Worm (Caenorhabditis elegans) whole organism, L4 larva: ENCODE measurements around the gene dpy-17.

Experiments used
- D1046.2 ChIP-seq: fragments of 200-800 bp; sonication (Bioruptor generic); IDR thresholded peaks from 2 replicates; pipeline ENCODE4 v1.3.6; 2022; ENCODE audit warnings: missing genetic modification characterization, missing compliant biosample characterization
- F26F4.8 ChIP-seq: fragments of 200-800 bp; sonication (Bioruptor generic); conservative IDR thresholded peaks from 2 replicates; pipeline ENCODE4 v1.3.6; 2022; ENCODE audit warnings: missing genetic modification characterization, missing compliant biosample characterization
- F37D6.2 ChIP-seq: sonication (generic microtip); optimal IDR thresholded peaks from 2 replicates; lab custom pipeline; 2016; ENCODE audit warnings: mild to moderate bottlenecking, missing genetic modification characterization, missing compliant biosample characterization
- T26A8.4 ChIP-seq: fragments of 200-800 bp; sonication (Bioruptor generic); IDR thresholded peaks from 2 replicates; pipeline ENCODE4 v1.3.6; 2022; ENCODE audit warnings: missing genetic modification characterization, missing compliant biosample characterization
- Y5F2A.4 ChIP-seq: fragments of 200-800 bp; sonication (Bioruptor generic); optimal IDR thresholded peaks from 2 replicates; lab custom pipeline; 2018; ENCODE audit warnings: mild to moderate bottlenecking, missing genetic modification characterization, missing compliant biosample characterization
- aha-1 ChIP-seq: fragments of 150-350 bp; peaks from one replicate; lab custom pipeline; 2014; ENCODE audit warnings: missing biosample characterization, missing genetic modification characterization
- aly-2 ChIP-seq: sonication (generic microtip); optimal IDR thresholded peaks from 2 replicates; lab custom pipeline; 2018; ENCODE audit warnings: missing biosample characterization, missing genetic modification characterization
- arid-1 ChIP-seq: fragments of 200-800 bp; sonication (Bioruptor generic); conservative IDR thresholded peaks from 2 replicates; pipeline ENCODE4 v1.3.6; 2022; ENCODE audit warnings: missing genetic modification reagents, missing genetic modification characterization, missing compliant biosample characterization
- ceh-62 ChIP-seq: sonication (generic microtip); optimal IDR thresholded peaks from 2 replicates; lab custom pipeline; 2017; ENCODE audit warnings: missing biosample characterization, missing genetic modification characterization
- ces-1 ChIP-seq: fragments of 150-350 bp; sonication (generic microtip); optimal IDR thresholded peaks from 4 replicates; lab custom pipeline; 2014; ENCODE audit warnings: missing biosample characterization, missing genetic modification reagents, missing genetic modification characterization
- cey-2 ChIP-seq: sonication (generic microtip); optimal IDR thresholded peaks from 3 replicates; lab custom pipeline; 2017; ENCODE audit warnings: missing genetic modification characterization, mild to moderate bottlenecking, missing compliant biosample characterization, antibody characterized with exemption, borderline replicate concordance; ENCODE audit not compliant: insufficient read depth
- daf-19 ChIP-seq: fragments of 200-800 bp; sonication (Bioruptor generic); conservative IDR thresholded peaks from 2 replicates; pipeline ENCODE4 v1.3.6; 2022; ENCODE audit warnings: missing genetic modification characterization, missing compliant biosample characterization
- dmd-9 ChIP-seq: fragments of 200-800 bp; sonication (Bioruptor generic); IDR thresholded peaks from 2 replicates; pipeline ENCODE4 v1.3.6; 2022; ENCODE audit warnings: missing genetic modification reagents, missing genetic modification characterization, missing compliant biosample characterization
- dpl-1 ChIP-seq: fragments of 150-350 bp; optimal IDR thresholded peaks from 2 replicates; lab custom pipeline; 2014; ENCODE audit warnings: missing biosample characterization, missing genetic modification reagents, missing genetic modification characterization
- dve-1 ChIP-seq: sonication (generic microtip); optimal IDR thresholded peaks from 2 replicates; lab custom pipeline; 2017; ENCODE audit warnings: antibody characterized with exemption, mild to moderate bottlenecking, missing genetic modification characterization, missing compliant biosample characterization; ENCODE audit not compliant: insufficient read depth
- fos-1 ChIP-seq: fragments of 150-350 bp; optimal IDR thresholded peaks from 2 replicates; lab custom pipeline; 2014; ENCODE audit warnings: missing biosample characterization, missing genetic modification characterization
- hlh-11 ChIP-seq: fragments of 200-800 bp; sonication (Bioruptor generic); optimal IDR thresholded peaks from 2 replicates; lab custom pipeline; 2018; ENCODE audit warnings: mild to moderate bottlenecking, missing genetic modification characterization, missing compliant biosample characterization
- jun-1 ChIP-seq: fragments of 150-350 bp; optimal IDR thresholded peaks from 2 replicates; lab custom pipeline; 2014; ENCODE audit warnings: missing biosample characterization, missing genetic modification reagents, missing genetic modification characterization
- lir-3 ChIP-seq: sonication (generic microtip); optimal IDR thresholded peaks from 2 replicates; lab custom pipeline; 2016; ENCODE audit warnings: mild to moderate bottlenecking, missing genetic modification characterization, missing compliant biosample characterization
- madf-5 ChIP-seq, 2 experiments: fragments of 200-800 bp; sonication (Bioruptor generic); IDR thresholded peaks; 2 replicates each; pipeline ENCODE4 v1.3.6; 2022; ENCODE audit warnings: missing compliant biosample characterization in 2 of 2, missing genetic modification characterization in 2 of 2
- mdt-29 ChIP-seq: fragments of 200-800 bp; sonication (Bioruptor generic); IDR thresholded peaks from 2 replicates; pipeline ENCODE4 v1.3.6; 2022; ENCODE audit warnings: missing genetic modification reagents, missing genetic modification characterization, missing compliant biosample characterization
- mes-2 ChIP-seq: sonication (generic microtip); optimal IDR thresholded peaks from 2 replicates; lab custom pipeline; 2016; ENCODE audit warnings: missing genotype, mild to moderate bottlenecking, missing genetic modification characterization, missing compliant biosample characterization; ENCODE audit not compliant: poor library complexity, severe bottlenecking
- nhr-11 ChIP-seq: fragments of 150-350 bp; optimal IDR thresholded peaks from 2 replicates; lab custom pipeline; 2014; ENCODE audit warnings: missing biosample characterization, missing genetic modification characterization
- nhr-111 ChIP-seq: fragments of 200-800 bp; sonication (Bioruptor generic); optimal IDR thresholded peaks from 2 replicates; lab custom pipeline; 2018; ENCODE audit warnings: mild to moderate bottlenecking, missing genetic modification characterization, missing compliant biosample characterization
- nhr-25 ChIP-seq: sonication (generic microtip); optimal IDR thresholded peaks from 2 replicates; lab custom pipeline; 2017; ENCODE audit warnings: missing genetic modification characterization, mild to moderate bottlenecking, missing compliant biosample characterization, antibody characterized with exemption, moderate library complexity, borderline replicate concordance; ENCODE audit not compliant: insufficient read depth
- nhr-28 ChIP-seq: fragments of 150-350 bp; optimal IDR thresholded peaks from 2 replicates; lab custom pipeline; 2014; ENCODE audit warnings: missing biosample characterization, missing genetic modification characterization
- nhr-42 ChIP-seq: fragments of 200-800 bp; sonication (Bioruptor generic); IDR thresholded peaks from 2 replicates; pipeline ENCODE4 v1.3.6; 2022; ENCODE audit warnings: missing genetic modification characterization, missing compliant biosample characterization
- nhr-48 ChIP-seq: sonication (generic microtip); optimal IDR thresholded peaks from 2 replicates; lab custom pipeline; 2016; ENCODE audit warnings: mild to moderate bottlenecking, missing genetic modification characterization, missing compliant biosample characterization
- nhr-6 ChIP-seq: fragments of 150-350 bp; optimal IDR thresholded peaks from 2 replicates; lab custom pipeline; 2014; ENCODE audit warnings: missing biosample characterization, missing genetic modification characterization
- nhr-76 ChIP-seq: fragments of 150-350 bp; optimal IDR thresholded peaks from 2 replicates; lab custom pipeline; 2014; ENCODE audit warnings: missing biosample characterization, missing genetic modification characterization
- pqm-1 ChIP-seq: sonication (generic microtip); optimal IDR thresholded peaks from 2 replicates; lab custom pipeline; 2017; ENCODE audit warnings: missing biosample characterization, missing genetic modification characterization
- set-16 ChIP-seq: fragments of 200-800 bp; sonication (Bioruptor generic); IDR thresholded peaks from 2 replicates; pipeline ENCODE4 v1.3.6; 2022; ENCODE audit warnings: missing genetic modification reagents, missing genetic modification characterization, missing compliant biosample characterization
- snpc-4 ChIP-seq: fragments of 150-350 bp; optimal IDR thresholded peaks from 2 replicates; lab custom pipeline; 2014; ENCODE audit warnings: missing biosample characterization, missing genetic modification characterization
- unc-62 ChIP-seq, 3 experiments: fragments of 150-350 bp in 1 of 3; sonication (generic microtip); optimal IDR thresholded peaks in 2 of 3; peaks in 1 of 3; 1 replicate in 1 of 3; 2 replicates in 2 of 3; lab custom pipeline; 2014 to 2017; ENCODE audit warnings: missing biosample characterization in 3 of 3, missing genetic modification characterization in 3 of 3, missing genetic modification reagents in 3 of 3, missing genotype in 1 of 3
- zip-11 ChIP-seq: fragments of 200-800 bp; sonication (Bioruptor generic); IDR thresholded peaks from 2 replicates; pipeline ENCODE4 v1.3.6; 2022; ENCODE audit warnings: missing genetic modification characterization, missing compliant biosample characterization
- ztf-11 ChIP-seq: fragments of 150-350 bp; optimal IDR thresholded peaks from 2 replicates; lab custom pipeline; 2014; ENCODE audit warnings: missing biosample characterization, missing genetic modification characterization

The dpy-17 gene

DNA sequence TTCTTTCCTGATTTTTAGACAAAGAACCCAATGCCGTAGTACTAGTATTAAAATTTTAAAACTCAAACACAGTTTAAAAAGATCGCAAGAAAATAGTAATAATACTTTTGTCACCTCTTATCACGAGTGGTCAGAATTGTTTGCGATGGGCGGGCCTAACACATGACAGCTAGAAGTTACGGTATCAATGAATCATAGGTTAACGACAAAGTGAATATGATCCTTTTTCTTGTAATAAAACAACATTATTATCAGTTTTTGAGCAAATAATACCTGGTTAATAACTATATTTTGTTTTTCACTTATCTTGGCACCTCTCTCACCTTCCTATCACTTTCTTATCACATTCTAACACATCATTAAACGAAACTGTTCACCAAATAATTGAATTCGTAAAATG is 5.9 kb downstream of the dpy-17 start (continued):
- no peak for TF ChIP-seq lir-3 (tag; lab: Kevin White, UChicago)
- no peak for TF ChIP-seq madf-5 (GFP tag; IDR thresholded peaks at IDR 0.05; lab: Robert Waterston, UW)
- no peak for TF ChIP-seq F26F4.8 (GFP tag; lab: Robert Waterston, UW)
- TF ChIP-seq nhr-28 (tag; lab: Kevin White, UChicago), result peak; percentile 35
- TF ChIP-seq T26A8.4, result no peak
- TF ChIP-seq nhr-42, result no peak
- TF ChIP-seq ztf-11, result no peak
- TF ChIP-seq nhr-111 (GFP tag; lab: Kevin White, UChicago), result no peak
- TF ChIP-seq unc-62 (GFP tag; optimal IDR thresholded peaks at IDR 0.05 in 1 of 2; lab: Kevin White, UChicago), result peak in 1 of 2 experiments; percentile 94
- TF ChIP-seq unc-62 (tag; optimal IDR thresholded peaks at IDR 0.05; lab: Kevin White, UChicago), result no peak
- no peak for TF ChIP-seq dmd-9 (GFP tag; lab: Robert Waterston, UW)
- TF ChIP-seq Y5F2A.4 (GFP tag; lab: Kevin White, UChicago), result no peak
- TF ChIP-seq daf-19 (GFP tag; lab: Robert Waterston, UW), result no peak
- TF ChIP-seq cey-2 (tag; lab: Kevin White, UChicago), result no peak
- TF ChIP-seq nhr-25 (tag; lab: Kevin White, UChicago), result no peak
- peak; percentile 12 for TF ChIP-seq pqm-1 (tag; lab: Kevin White, UChicago)
- TF ChIP-seq fos-1 (tag; lab: Kevin White, UChicago), result no peak
- no peak for TF ChIP-seq snpc-4
- TF ChIP-seq zip-11, result no peak
- TF ChIP-seq nhr-6 (tag; lab: Kevin White, UChicago), result no peak
- TF ChIP-seq hlh-11 (tag; lab: Kevin White, UChicago), result peak; percentile 23
- no peak for TF ChIP-seq set-16 (GFP tag; lab: Robert Waterston, UW)
- TF ChIP-seq aha-1 (tag; lab: Kevin White, UChicago), result no peak
- TF ChIP-seq nhr-48 (tag; lab: Kevin White, UChicago), result no peak
- no peak for TF ChIP-seq dpl-1

DNA sequence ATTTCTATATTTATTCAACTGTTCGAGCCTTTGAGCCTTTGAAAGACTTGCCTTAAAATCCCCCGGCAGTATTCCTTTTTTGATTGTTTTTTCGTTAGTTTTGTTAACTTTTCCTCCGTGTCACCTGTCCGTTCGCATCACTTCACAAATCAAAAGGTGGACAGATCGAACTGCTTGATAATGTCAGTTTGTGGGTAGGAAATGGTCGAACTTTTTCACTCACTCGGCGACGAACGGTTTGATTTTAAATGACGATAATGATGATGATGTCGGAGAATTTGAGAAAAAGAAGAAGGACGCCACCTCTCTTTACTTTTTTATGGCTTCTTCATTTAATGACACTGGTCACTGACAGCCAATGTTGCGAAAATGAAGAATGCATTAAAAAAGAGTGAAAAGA is 11.9 kb downstream of the dpy-17 start:
- TF ChIP-seq mdt-29 (GFP tag; lab: Robert Waterston, UW) (no peak), D1046.2 (GFP tag; lab: Robert Waterston, UW) (no peak), nhr-76 (tag; lab: Kevin White, UChicago) (no peak), cey-2 (tag; lab: Kevin White, UChicago) (no peak), dve-1 (tag; lab: Kevin White, UChicago) (no peak), nhr-111 (GFP tag; lab: Kevin White, UChicago) (no peak), mes-2 (no peak), arid-1 (GFP tag; lab: Robert Waterston, UW) (no peak), zip-11 (no peak), nhr-42 (no peak), aly-2 (no peak), F37D6.2 (tag; lab: Kevin White, UChicago) (no peak), ceh-62 (tag; lab: Kevin White, UChicago) (no peak), nhr-48 (tag; lab: Kevin White, UChicago) (no peak)

DNA sequence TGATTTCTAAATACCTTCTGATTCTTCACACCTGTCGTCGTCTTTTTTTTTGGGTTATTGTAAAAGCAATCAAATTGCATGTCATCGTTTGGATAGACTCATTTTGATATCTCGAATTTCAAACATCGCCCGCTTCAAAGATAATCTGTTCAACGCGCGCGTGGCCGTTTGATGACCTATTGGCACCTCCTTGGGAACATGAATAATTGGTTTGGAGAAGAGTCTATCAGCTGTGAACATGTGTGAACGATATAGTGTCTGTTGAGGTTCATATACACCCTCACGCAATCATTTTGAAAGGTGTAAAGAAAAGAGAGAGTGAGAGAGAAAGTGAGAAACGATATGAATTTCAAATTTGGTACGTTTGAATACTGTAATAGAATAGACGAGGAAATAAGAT is 13.5 kb downstream of the dpy-17 start:
- TF ChIP-seq jun-1 (tag; lab: Kevin White, UChicago), result no peak
- TF ChIP-seq nhr-11, result no peak
- TF ChIP-seq aha-1 (tag; lab: Kevin White, UChicago), result peak; percentile 74
- TF ChIP-seq, all 104 proteins: peak for 1

ce11 chrIII:5124385-5124784 is 17.3 kb downstream of the dpy-17 start:
- TF ChIP-seq unc-62 (GFP tag; optimal IDR thresholded peaks at IDR 0.05 in 1 of 2; lab: Kevin White, UChicago) (peak in 1 of 2 experiments; percentile 61), unc-62 (tag; optimal IDR thresholded peaks at IDR 0.05; lab: Kevin White, UChicago) (no peak), ces-1 (GFP tag; lab: Kevin White, UChicago) (no peak), nhr-48 (tag; lab: Kevin White, UChicago) (no peak)
